Fruit fly (Drosophila melanogaster) whole organism, embryonic: Measurements from ENCODE around the gene Aprt.
A peak's percentile ranks its signal among the peaks of the same experiment; 100 is the strongest.

ENCODE experiments used
- Asciz ChIP-seq: fragments of 200-800 bp; sonication (Bioruptor generic); optimal IDR thresholded peaks from 2 replicates; lab custom pipeline; 2017; ENCODE audit warnings: missing biosample characterization, mild to moderate bottlenecking, missing genetic modification characterization, missing genetic modification reagents
- BtbVII ChIP-seq: fragments of 200-800 bp; sonication (Bioruptor generic); optimal IDR thresholded peaks from 3 replicates; lab custom pipeline; 2017; ENCODE audit warnings: missing biosample characterization, mild to moderate bottlenecking, missing genetic modification characterization
- CG10321 ChIP-seq: fragments of 200-800 bp; sonication (Bioruptor generic); IDR thresholded peaks from 2 replicates; pipeline ENCODE4 v1.3.6; 2022; ENCODE audit warnings: missing biosample characterization, missing genetic modification characterization
- CG12104 ChIP-seq: fragments of 200-800 bp; sonication (Bioruptor generic); optimal IDR thresholded peaks from 3 replicates; lab custom pipeline; 2016; ENCODE audit warnings: missing biosample characterization, missing genetic modification characterization
- CG13424 ChIP-seq: fragments of 200-800 bp; sonication (Bioruptor generic); optimal IDR thresholded peaks from 2 replicates; lab custom pipeline; 2019; ENCODE audit warnings: missing biosample characterization, mild to moderate bottlenecking, missing genetic modification characterization, moderate library complexity
- CG14710 ChIP-seq: fragments of 200-800 bp; sonication (Bioruptor generic); optimal IDR thresholded peaks from 3 replicates; lab custom pipeline; 2019; ENCODE audit warnings: missing biosample characterization, mild to moderate bottlenecking, missing genetic modification characterization, moderate library complexity
- CG15514 ChIP-seq: fragments of 200-800 bp; sonication (Bioruptor generic); optimal IDR thresholded peaks from 3 replicates; lab custom pipeline; 2017; ENCODE audit warnings: missing biosample characterization, missing genetic modification characterization, mild to moderate bottlenecking, moderate library complexity, missing genetic modification reagents
- CG16863 ChIP-seq: fragments of 200-800 bp; sonication (Bioruptor generic); optimal IDR thresholded peaks from 3 replicates; lab custom pipeline; 2016; ENCODE audit warnings: missing biosample characterization, missing genetic modification characterization
- CG17612 ChIP-seq: fragments of 200-800 bp; sonication (Bioruptor generic); IDR thresholded peaks from 2 replicates; pipeline ENCODE4 v1.3.6; 2022; ENCODE audit warnings: missing biosample characterization, missing genetic modification characterization
- CG18599 ChIP-seq: fragments of 200-800 bp; sonication (Bioruptor generic); optimal IDR thresholded peaks from 3 replicates; lab custom pipeline; 2017; ENCODE audit warnings: missing biosample characterization, missing genetic modification characterization, mild to moderate bottlenecking, moderate library complexity, missing genetic modification reagents
- CG2678 ChIP-seq: fragments of 200-800 bp; sonication (Bioruptor generic); optimal IDR thresholded peaks from 3 replicates; lab custom pipeline; 2019; ENCODE audit warnings: missing biosample characterization, mild to moderate bottlenecking, missing genetic modification characterization, moderate library complexity
- CG2889 ChIP-seq: fragments of 200-800 bp; sonication (Bioruptor generic); IDR thresholded peaks from 3 replicates; pipeline ENCODE4 v1.3.6; 2022; ENCODE audit warnings: missing biosample characterization, missing genetic modification characterization
- CG31224 ChIP-seq: fragments of 200-800 bp; sonication (Bioruptor generic); IDR thresholded peaks from 2 replicates; pipeline ENCODE4 v1.3.6; 2022; ENCODE audit warnings: missing biosample characterization, missing genetic modification characterization
- CG3726 ChIP-seq: fragments of 200-800 bp; sonication (Bioruptor generic); IDR thresholded peaks from 3 replicates; pipeline ENCODE4, ENCODE4 v1.3.6; 2022; ENCODE audit warnings: missing biosample characterization, missing genetic modification characterization
- CG3847 ChIP-seq: fragments of 200-800 bp; sonication (Bioruptor generic); IDR thresholded peaks from 2 replicates; pipeline ENCODE4 v1.3.6; 2022; ENCODE audit warnings: missing biosample characterization, missing genetic modification characterization
- CG43689 ChIP-seq: fragments of 200-800 bp; sonication (Bioruptor generic); IDR thresholded peaks from 2 replicates; pipeline ENCODE4 v1.3.6; 2022; ENCODE audit warnings: missing biosample characterization, missing genetic modification characterization
- CG7745 ChIP-seq: fragments of 200-800 bp; sonication (Bioruptor generic); optimal IDR thresholded peaks from 2 replicates; lab custom pipeline; 2018; ENCODE audit warnings: missing biosample characterization, mild to moderate bottlenecking, missing genetic modification characterization, moderate library complexity
- CG7839 ChIP-seq: fragments of 200-800 bp; sonication (Bioruptor generic); optimal IDR thresholded peaks from 3 replicates; lab custom pipeline; 2018; ENCODE audit warnings: missing biosample characterization, mild to moderate bottlenecking, missing genetic modification characterization, moderate library complexity
- CG8388 ChIP-seq: fragments of 200-800 bp; sonication (Bioruptor generic); optimal IDR thresholded peaks from 2 replicates; lab custom pipeline; 2019; ENCODE audit warnings: missing biosample characterization, mild to moderate bottlenecking, missing genetic modification characterization, moderate library complexity
- CTCF ChIP-seq: fragments of 200-800 bp; sonication (Bioruptor generic); optimal IDR thresholded peaks from 2 replicates; lab custom pipeline; 2017; ENCODE audit warnings: missing biosample characterization, mild to moderate bottlenecking, missing genetic modification characterization, moderate library complexity
- CrebB ChIP-seq: fragments of 200-800 bp; sonication (Bioruptor generic); optimal IDR thresholded peaks from 3 replicates; lab custom pipeline; 2018; ENCODE audit warnings: missing biosample characterization, mild to moderate bottlenecking, missing genetic modification characterization
- D ChIP-seq, 2 experiments: fragments of 200-800 bp in 1 of 2; fragments of >200 bp in 1 of 2; sonication (Bioruptor generic) in 1 of 2; optimal IDR thresholded peaks; 2 replicates in 1 of 2; 3 replicates in 1 of 2; lab custom pipeline; 2017; ENCODE audit warnings: mild to moderate bottlenecking in 1 of 2, missing biosample characterization in 1 of 2, missing genetic modification characterization in 1 of 2, missing genetic modification reagents in 1 of 2
- Dfd ChIP-seq, 2 experiments: fragments of >200 bp; optimal IDR thresholded peaks; 2 replicates each; lab custom pipeline; 2017; ENCODE audit warnings: missing biosample characterization in 2 of 2, missing genetic modification characterization in 2 of 2
- E2f2 ChIP-seq: fragments of 200-800 bp; sonication (Bioruptor generic); IDR thresholded peaks from 2 replicates; pipeline ENCODE4 v1.3.6; 2022; ENCODE audit warnings: missing biosample characterization, missing genetic modification characterization
- Elba2 ChIP-seq: fragments of 200-800 bp; sonication (Bioruptor generic); optimal IDR thresholded peaks from 3 replicates; lab custom pipeline; 2016; ENCODE audit warnings: missing biosample characterization, missing genetic modification characterization
- Ets65A ChIP-seq: fragments of 200-800 bp; sonication (Bioruptor generic); peaks from one replicate; lab custom pipeline; 2016; ENCODE audit warnings: missing biosample characterization, missing genetic modification characterization
- HLHmδ ChIP-seq: fragments of 200-800 bp; sonication (Bioruptor generic); optimal IDR thresholded peaks from 2 replicates; lab custom pipeline; 2018; ENCODE audit warnings: missing biosample characterization, mild to moderate bottlenecking, missing genetic modification characterization, moderate library complexity
- Hey ChIP-seq: fragments of 200-800 bp; sonication (Bioruptor generic); optimal IDR thresholded peaks from 3 replicates; lab custom pipeline; 2018; ENCODE audit warnings: missing biosample characterization, mild to moderate bottlenecking, missing genetic modification characterization
- Hr78 ChIP-seq, 2 experiments: fragments of 200-800 bp in 1 of 2; fragments of >200 bp in 1 of 2; sonication (Bioruptor generic) in 1 of 2; optimal IDR thresholded peaks; 2 replicates each; lab custom pipeline; 2017 to 2019; ENCODE audit warnings: missing biosample characterization in 2 of 2, missing genetic modification characterization in 2 of 2, mild to moderate bottlenecking in 1 of 2, moderate library complexity in 1 of 2
- NC2β ChIP-seq: fragments of 200-800 bp; sonication (Bioruptor generic); optimal IDR thresholded peaks from 2 replicates; lab custom pipeline; 2016; ENCODE audit warnings: missing biosample characterization, missing genetic modification characterization
- Pdp1 ChIP-seq, 2 experiments: fragments of 200-800 bp; sonication (Bioruptor generic); optimal IDR thresholded peaks; 3 replicates each; lab custom pipeline; 2016; ENCODE audit warnings: missing biosample characterization in 2 of 2, missing genetic modification characterization in 2 of 2, mild to moderate bottlenecking in 1 of 2, moderate library complexity in 1 of 2
- Poxn ChIP-seq: fragments of 200-800 bp; sonication (Bioruptor generic); IDR thresholded peaks from 2 replicates; pipeline ENCODE4 v1.3.6; 2022; ENCODE audit warnings: missing biosample characterization, missing genetic modification characterization
- Side ChIP-seq: fragments of 200-800 bp; sonication (Bioruptor generic); optimal IDR thresholded peaks from 2 replicates; lab custom pipeline; 2016; ENCODE audit warnings: missing biosample characterization, missing genetic modification characterization
- ase ChIP-seq: fragments of 200-800 bp; sonication (Bioruptor generic); IDR thresholded peaks from 3 replicates; pipeline ENCODE4 v1.3.6; 2022; ENCODE audit warnings: missing biosample characterization, missing genetic modification characterization
- az2 ChIP-seq: fragments of 200-800 bp; sonication (Bioruptor generic); optimal IDR thresholded peaks from 3 replicates; lab custom pipeline; 2016; ENCODE audit warnings: missing biosample characterization, missing genetic modification characterization
- cg ChIP-seq: fragments of 200-800 bp; sonication (Bioruptor generic); optimal IDR thresholded peaks from 3 replicates; lab custom pipeline; 2019; ENCODE audit warnings: missing biosample characterization, mild to moderate bottlenecking, missing genetic modification characterization, moderate library complexity
- croc ChIP-seq: fragments of 200-800 bp; sonication (Bioruptor generic); conservative IDR thresholded peaks from 3 replicates; pipeline ENCODE4 v1.3.6; 2022; ENCODE audit warnings: missing biosample characterization, missing genetic modification characterization
- cwo ChIP-seq: fragments of 200-800 bp; sonication (Bioruptor generic); optimal IDR thresholded peaks from 3 replicates; lab custom pipeline; 2017; ENCODE audit warnings: missing biosample characterization, missing genetic modification characterization, mild to moderate bottlenecking, moderate library complexity, missing genetic modification reagents
- gem ChIP-seq: fragments of 200-800 bp; sonication (Bioruptor generic); optimal IDR thresholded peaks from 2 replicates; lab custom pipeline; 2019; ENCODE audit warnings: missing biosample characterization, mild to moderate bottlenecking, missing genetic modification characterization, moderate library complexity
- gro ChIP-seq: fragments of 200-800 bp; sonication (Bioruptor generic); optimal IDR thresholded peaks from 2 replicates; lab custom pipeline; 2016; ENCODE audit warnings: missing biosample characterization, missing genetic modification characterization
- jigr1 ChIP-seq: fragments of 200-800 bp; sonication (Bioruptor generic); IDR thresholded peaks from 3 replicates; pipeline ENCODE4 v1.3.6; 2022; ENCODE audit warnings: missing biosample characterization, missing genetic modification characterization
- nom ChIP-seq: fragments of 200-800 bp; sonication (Bioruptor generic); optimal IDR thresholded peaks from 2 replicates; lab custom pipeline; 2017; ENCODE audit warnings: missing biosample characterization, missing genetic modification characterization, mild to moderate bottlenecking, moderate library complexity, missing genetic modification reagents
- pros ChIP-seq: fragments of 200-800 bp; sonication (Bioruptor generic); optimal IDR thresholded peaks from 3 replicates; lab custom pipeline; 2019; ENCODE audit warnings: missing biosample characterization, mild to moderate bottlenecking, missing genetic modification characterization, moderate library complexity
- scrt ChIP-seq: fragments of 200-800 bp; sonication (Bioruptor generic); optimal IDR thresholded peaks from 2 replicates; lab custom pipeline; 2018; ENCODE audit warnings: missing biosample characterization, mild to moderate bottlenecking, missing genetic modification characterization, moderate library complexity
- sd ChIP-seq: fragments of 200-800 bp; sonication (Bioruptor generic); optimal IDR thresholded peaks from 3 replicates; lab custom pipeline; 2018; ENCODE audit warnings: missing biosample characterization, mild to moderate bottlenecking, missing genetic modification characterization, moderate library complexity
- shn ChIP-seq: fragments of 200-800 bp; sonication (Bioruptor generic); optimal IDR thresholded peaks from 3 replicates; lab custom pipeline; 2016; ENCODE audit warnings: missing biosample characterization, missing genetic modification characterization
- stc ChIP-seq: fragments of 200-800 bp; sonication (Bioruptor generic); IDR thresholded peaks from 2 replicates; pipeline ENCODE4 v1.3.6; 2022; ENCODE audit warnings: missing biosample characterization, missing genetic modification characterization
- trem ChIP-seq: fragments of 200-800 bp; optimal IDR thresholded peaks from 3 replicates; lab custom pipeline; 2019; ENCODE audit warnings: missing biosample characterization, mild to moderate bottlenecking, missing genetic modification characterization, moderate library complexity
- wek ChIP-seq: fragments of 200-800 bp; sonication (Bioruptor generic); optimal IDR thresholded peaks from 3 replicates; lab custom pipeline; 2018; ENCODE audit warnings: missing biosample characterization, mild to moderate bottlenecking, missing genetic modification characterization, moderate library complexity
- wor ChIP-seq: fragments of 200-800 bp; sonication (Bioruptor generic); IDR thresholded peaks from 2 replicates; pipeline ENCODE4 v1.3.6; 2022; ENCODE audit warnings: missing biosample characterization, missing genetic modification characterization
- zen ChIP-seq: fragments of 200-800 bp; sonication (Bioruptor generic); optimal IDR thresholded peaks from 3 replicates; lab custom pipeline; 2018; ENCODE audit warnings: missing biosample characterization, mild to moderate bottlenecking, missing genetic modification characterization, moderate library complexity

The Aprt gene

dm6 chr3L:1861400-1861793 is 23.4 kb downstream of the Aprt start (continued):
- TF ChIP-seq E2f2, result no peak
- no peak for TF ChIP-seq CG14710 (tag; lab: Kevin White, UChicago)
- no peak for TF ChIP-seq Pdp1 (GFP tag; optimal IDR thresholded peaks at IDR 0.05; lab: Kevin White, UChicago)
- peak in 1 of 2 experiments; percentile 78 for TF ChIP-seq Hr78 (GFP tag; optimal IDR thresholded peaks at IDR 0.05; lab: Kevin White, UChicago)
- TF ChIP-seq CG8388, result no peak
- no peak for TF ChIP-seq CG15514 (GFP tag; lab: Kevin White, UChicago)
- TF ChIP-seq pros (GFP tag; lab: Kevin White, UChicago), result no peak
- no peak for TF ChIP-seq wor (GFP tag; lab: Robert Waterston, UW)
- TF ChIP-seq ase (GFP tag; lab: Robert Waterston, UW), result no peak
- TF ChIP-seq Side, result no peak
- no peak for TF ChIP-seq az2 (GFP tag; lab: Kevin White, UChicago)
- no peak for TF ChIP-seq stc
- no peak for TF ChIP-seq gro (GFP tag; lab: Kevin White, UChicago)
- peak; percentile 26 for TF ChIP-seq sd
- TF ChIP-seq CG43689, result no peak
- TF ChIP-seq Asciz (GFP tag; lab: Kevin White, UChicago), result no peak
- peak in 1 of 2 experiments; percentile 17 for TF ChIP-seq Dfd (GFP tag; optimal IDR thresholded peaks at IDR 0.05; lab: Kevin White, UChicago)
- TF ChIP-seq gem (tag; lab: Kevin White, UChicago), result no peak
- TF ChIP-seq Ets65A (GFP tag; lab: Kevin White, UChicago), result peak; percentile 42
- TF ChIP-seq CG2678, result no peak
- TF ChIP-seq nom, result peak; percentile 61
- peak; percentile 96 for TF ChIP-seq cg
- no peak for TF ChIP-seq CG3847
- no peak for TF ChIP-seq Hey
- TF ChIP-seq CG13424 (tag; lab: Kevin White, UChicago), result no peak
- TF ChIP-seq cwo, result no peak
- no peak for TF ChIP-seq CG18599 (GFP tag; lab: Kevin White, UChicago)
- TF ChIP-seq CG7745 (tag; lab: Kevin White, UChicago), result no peak
- no peak for TF ChIP-seq CTCF (GFP tag; lab: Kevin White, UChicago)
- TF ChIP-seq CG3726 (GFP tag; lab: Robert Waterston, UW), result no peak
- no peak for TF ChIP-seq CG10321 (GFP tag; lab: Robert Waterston, UW)
- no peak for TF ChIP-seq zen (tag; lab: Kevin White, UChicago)
- TF ChIP-seq CG16863, result no peak
- no peak for TF ChIP-seq CG17612 (GFP tag; lab: Robert Waterston, UW)
- no peak for TF ChIP-seq Elba2
- TF ChIP-seq trem, result no peak
- no peak for TF ChIP-seq CG2889
- TF ChIP-seq croc, result no peak
- no peak for TF ChIP-seq wek (GFP tag; lab: Kevin White, UChicago)
- no peak for TF ChIP-seq CG7839 (tag; lab: Kevin White, UChicago)
- TF ChIP-seq CG12104 (GFP tag; lab: Kevin White, UChicago), result no peak
- no peak for TF ChIP-seq HLHmδ
- TF ChIP-seq D (optimal IDR thresholded peaks at IDR 0.05; lab: Kevin White, UChicago), result no peak
- no peak for TF ChIP-seq D (GFP tag; optimal IDR thresholded peaks at IDR 0.05; lab: Kevin White, UChicago)
- TF ChIP-seq scrt (GFP tag; lab: Kevin White, UChicago), result peak; percentile 72
- TF ChIP-seq NC2β (GFP tag; lab: Kevin White, UChicago), result no peak
- TF ChIP-seq CrebB (tag; lab: Kevin White, UChicago), result no peak
- no peak for TF ChIP-seq jigr1 (GFP tag; lab: Robert Waterston, UW)
- TF ChIP-seq shn (GFP tag; lab: Kevin White, UChicago), result no peak
- TF ChIP-seq CG31224, result no peak
- TF ChIP-seq BtbVII, result no peak
- no peak for TF ChIP-seq Poxn
